Fruit fly (Drosophila melanogaster) whole organism, embryonic: ENCODE data around the gene CG14269.

Experiments used
- Adf1 ChIP-seq: fragments of 200-800 bp; sonication (Bioruptor generic); IDR thresholded peaks from 2 replicates; pipeline ENCODE4 v1.3.6; 2022; ENCODE audit warnings: missing biosample characterization, missing genetic modification characterization
- B-H1 ChIP-seq: fragments of 200-800 bp; sonication (Bioruptor generic); IDR thresholded peaks from 3 replicates; pipeline ENCODE4 v1.3.6; 2022; ENCODE audit warnings: missing biosample characterization, missing genetic modification characterization
- BEAF-32 ChIP-seq: fragments of 200-800 bp; sonication (Bioruptor generic); optimal IDR thresholded peaks from 3 replicates; lab custom pipeline; 2017; ENCODE audit warnings: missing biosample characterization, missing genetic modification characterization, mild to moderate bottlenecking, moderate library complexity, missing genetic modification reagents
- CG11093 ChIP-seq: fragments of 200-800 bp; sonication (Bioruptor generic); IDR thresholded peaks from 3 replicates; pipeline ENCODE4 v1.3.6; 2022; ENCODE audit warnings: missing biosample characterization, missing genetic modification characterization
- CG12071 ChIP-seq: fragments of 200-800 bp; sonication (Bioruptor generic); optimal IDR thresholded peaks from 3 replicates; lab custom pipeline; 2018; ENCODE audit warnings: missing biosample characterization, mild to moderate bottlenecking, missing genetic modification characterization
- CG15073 ChIP-seq: fragments of 200-800 bp; sonication (Bioruptor generic); optimal IDR thresholded peaks from 2 replicates; lab custom pipeline; 2016; ENCODE audit warnings: missing biosample characterization, missing genetic modification characterization
- CG17385 ChIP-seq: fragments of 200-800 bp; sonication (Bioruptor generic); optimal IDR thresholded peaks from 3 replicates; lab custom pipeline; 2018; ENCODE audit warnings: missing biosample characterization, mild to moderate bottlenecking, missing genetic modification characterization
- CG18476 ChIP-seq: fragments of 200-800 bp; sonication (Bioruptor generic); optimal IDR thresholded peaks from 2 replicates; lab custom pipeline; 2016; ENCODE audit warnings: missing biosample characterization, mild to moderate bottlenecking, missing genetic modification characterization
- CG2889 ChIP-seq: fragments of 200-800 bp; sonication (Bioruptor generic); IDR thresholded peaks from 3 replicates; pipeline ENCODE4 v1.3.6; 2022; ENCODE audit warnings: missing biosample characterization, missing genetic modification characterization
- CG30431 ChIP-seq: fragments of 200-800 bp; sonication (Bioruptor generic); optimal IDR thresholded peaks from 2 replicates; lab custom pipeline; 2017; ENCODE audit warnings: missing biosample characterization, missing genetic modification characterization
- CG3281 ChIP-seq: fragments of 200-800 bp; sonication (Bioruptor generic); optimal IDR thresholded peaks from 3 replicates; lab custom pipeline; 2017; ENCODE audit warnings: missing biosample characterization, mild to moderate bottlenecking, missing genetic modification characterization
- CG34224 ChIP-seq: fragments of 200-800 bp; sonication (Bioruptor generic); IDR thresholded peaks from 3 replicates; pipeline ENCODE4 v1.3.6; 2022; ENCODE audit warnings: missing biosample characterization, missing genetic modification characterization; ENCODE audit not compliant: partially characterized antibody
- CG4617 ChIP-seq: fragments of 200-800 bp; sonication (Bioruptor generic); optimal IDR thresholded peaks from 3 replicates; lab custom pipeline; 2016; ENCODE audit warnings: missing biosample characterization, missing genetic modification characterization, borderline replicate concordance
- CG6791 ChIP-seq: fragments of 200-800 bp; sonication (Bioruptor generic); IDR thresholded peaks from 3 replicates; pipeline ENCODE4 v1.3.6; 2022; ENCODE audit warnings: missing biosample characterization, missing genetic modification characterization; ENCODE audit not compliant: partially characterized antibody
- CG7786 ChIP-seq: fragments of 200-800 bp; sonication (Bioruptor generic); optimal IDR thresholded peaks from 2 replicates; lab custom pipeline; 2016; ENCODE audit warnings: missing biosample characterization, missing genetic modification characterization
- CG8089 ChIP-seq: fragments of 200-800 bp; sonication (Bioruptor generic); optimal IDR thresholded peaks from 3 replicates; lab custom pipeline; 2016; ENCODE audit warnings: missing biosample characterization, missing genetic modification characterization
- CG8478 ChIP-seq: fragments of >200 bp; optimal IDR thresholded peaks from 2 replicates; lab custom pipeline; 2018
- D19B ChIP-seq: fragments of 200-800 bp; sonication (Bioruptor generic); optimal IDR thresholded peaks from 2 replicates; lab custom pipeline; 2017; ENCODE audit warnings: missing biosample characterization, mild to moderate bottlenecking, missing genetic modification characterization
- Dll ChIP-seq: fragments of 200-800 bp; sonication (Bioruptor generic); IDR thresholded peaks from 4 replicates; pipeline ENCODE4 v1.3.6; 2022; ENCODE audit warnings: missing biosample characterization, missing genetic modification characterization; ENCODE audit not compliant: partially characterized antibody
- E2f1 ChIP-seq: fragments of 200-800 bp; sonication (Bioruptor generic); IDR thresholded peaks from 2 replicates; pipeline ENCODE4 v1.3.6; 2022; ENCODE audit warnings: missing biosample characterization, missing genetic modification characterization
- Elba2 ChIP-seq: fragments of 200-800 bp; sonication (Bioruptor generic); optimal IDR thresholded peaks from 3 replicates; lab custom pipeline; 2016; ENCODE audit warnings: missing biosample characterization, missing genetic modification characterization
- Gug ChIP-seq: fragments of 200-800 bp; sonication (Bioruptor generic); IDR thresholded peaks from 4 replicates; pipeline ENCODE4 v1.3.6; 2022; ENCODE audit warnings: missing biosample characterization, missing genetic modification characterization
- Hr3 ChIP-seq: fragments of 200-800 bp; sonication (Bioruptor generic); optimal IDR thresholded peaks from 3 replicates; lab custom pipeline; 2016; ENCODE audit warnings: missing biosample characterization, missing genetic modification characterization
- Hsf ChIP-seq: fragments of 200-800 bp; sonication (Bioruptor generic); optimal IDR thresholded peaks from 3 replicates; lab custom pipeline; 2016; ENCODE audit warnings: missing biosample characterization, missing genetic modification characterization
- MBD-R2 ChIP-seq: fragments of 200-800 bp; sonication (Bioruptor generic); IDR thresholded peaks from 2 replicates; pipeline ENCODE4 v1.3.6; 2022; ENCODE audit warnings: missing biosample characterization, missing genetic modification characterization
- Neu2 ChIP-seq: fragments of 200-800 bp; sonication (Bioruptor generic); optimal IDR thresholded peaks from 3 replicates; lab custom pipeline; 2016; ENCODE audit warnings: missing biosample characterization, missing genetic modification characterization, borderline replicate concordance
- Oaz ChIP-seq: fragments of 200-800 bp; sonication (Bioruptor generic); IDR thresholded peaks from 2 replicates; pipeline ENCODE4 v1.3.6; 2022; ENCODE audit warnings: missing biosample characterization, missing genetic modification characterization
- Poxn ChIP-seq: fragments of 200-800 bp; sonication (Bioruptor generic); IDR thresholded peaks from 2 replicates; pipeline ENCODE4 v1.3.6; 2022; ENCODE audit warnings: missing biosample characterization, missing genetic modification characterization
- Ptx1 ChIP-seq: fragments of 200-800 bp; sonication (Bioruptor generic); IDR thresholded peaks from 2 replicates; pipeline ENCODE4 v1.3.6; 2022; ENCODE audit warnings: missing biosample characterization, missing genetic modification characterization
- Side ChIP-seq: fragments of 200-800 bp; sonication (Bioruptor generic); optimal IDR thresholded peaks from 2 replicates; lab custom pipeline; 2016; ENCODE audit warnings: missing biosample characterization, missing genetic modification characterization
- Sin3A ChIP-seq: fragments of >200 bp; optimal IDR thresholded peaks from 2 replicates; lab custom pipeline; 2018
- bcd ChIP-seq: fragments of 200-800 bp; sonication (Bioruptor generic); optimal IDR thresholded peaks from 2 replicates; lab custom pipeline; 2017; ENCODE audit warnings: missing biosample characterization, mild to moderate bottlenecking, missing genetic modification characterization
- btn ChIP-seq: fragments of 200-800 bp; sonication (Bioruptor generic); optimal IDR thresholded peaks from 2 replicates; lab custom pipeline; 2016; ENCODE audit warnings: missing biosample characterization, missing genetic modification characterization
- caup ChIP-seq: fragments of 200-800 bp; sonication (Bioruptor generic); optimal IDR thresholded peaks from 3 replicates; lab custom pipeline; 2017; ENCODE audit warnings: missing biosample characterization, mild to moderate bottlenecking, missing genetic modification characterization, moderate library complexity; ENCODE audit not compliant: severe bottlenecking
- ci ChIP-seq: fragments of 200-800 bp; sonication (Bioruptor generic); IDR thresholded peaks from 3 replicates; pipeline ENCODE4 v1.3.6; 2022; ENCODE audit warnings: missing biosample characterization, missing genetic modification characterization
- dpn ChIP-seq, 2 experiments: fragments of 200-800 bp; sonication (Bioruptor generic); optimal IDR thresholded peaks; 3 replicates each; lab custom pipeline; 2016; ENCODE audit warnings: missing biosample characterization in 2 of 2, missing genetic modification characterization in 2 of 2
- eve ChIP-seq, 2 experiments: fragments of >200 bp; optimal IDR thresholded peaks; 2 replicates each; lab custom pipeline; 2017; ENCODE audit warnings: missing biosample characterization in 2 of 2, missing genetic modification characterization in 2 of 2
- gfzf ChIP-seq: fragments of 200-800 bp; sonication (Bioruptor generic); optimal IDR thresholded peaks from 2 replicates; lab custom pipeline; 2016; ENCODE audit warnings: missing biosample characterization, mild to moderate bottlenecking, missing genetic modification characterization, moderate library complexity
- grn ChIP-seq: fragments of 200-800 bp; sonication (Bioruptor generic); optimal IDR thresholded peaks from 3 replicates; lab custom pipeline; 2017; ENCODE audit warnings: missing biosample characterization, missing genetic modification characterization
- ind ChIP-seq: fragments of 200-800 bp; sonication (Bioruptor generic); optimal IDR thresholded peaks from 3 replicates; lab custom pipeline; 2016; ENCODE audit warnings: missing biosample characterization, missing genetic modification characterization
- jigr1 ChIP-seq: fragments of 200-800 bp; sonication (Bioruptor generic); IDR thresholded peaks from 3 replicates; pipeline ENCODE4 v1.3.6; 2022; ENCODE audit warnings: missing biosample characterization, missing genetic modification characterization
- jumu ChIP-seq: fragments of 200-800 bp; sonication (Bioruptor generic); optimal IDR thresholded peaks from 3 replicates; lab custom pipeline; 2016; ENCODE audit warnings: missing biosample characterization, missing genetic modification characterization
- mld ChIP-seq: fragments of 200-800 bp; sonication (Bioruptor generic); IDR thresholded peaks from 3 replicates; pipeline ENCODE4 v1.3.6; 2022; ENCODE audit warnings: missing biosample characterization, missing genetic modification characterization; ENCODE audit not compliant: partially characterized antibody
- nerfin-1 ChIP-seq: fragments of 200-800 bp; sonication (Bioruptor generic); optimal IDR thresholded peaks from 3 replicates; lab custom pipeline; 2019; ENCODE audit warnings: missing biosample characterization, mild to moderate bottlenecking, missing genetic modification characterization, moderate library complexity
- pb ChIP-seq: fragments of 200-800 bp; sonication (Bioruptor generic); optimal IDR thresholded peaks from 3 replicates; lab custom pipeline; 2016; ENCODE audit warnings: missing biosample characterization, missing genetic modification characterization
- psq ChIP-seq: fragments of 200-800 bp; sonication (Bioruptor generic); optimal IDR thresholded peaks from 2 replicates; lab custom pipeline; 2017; ENCODE audit warnings: missing biosample characterization, missing genetic modification characterization
- run ChIP-seq: fragments of 200-800 bp; sonication (Bioruptor generic); optimal IDR thresholded peaks from 3 replicates; lab custom pipeline; 2018; ENCODE audit warnings: missing biosample characterization, mild to moderate bottlenecking, missing genetic modification characterization
- sd ChIP-seq: fragments of 200-800 bp; sonication (Bioruptor generic); optimal IDR thresholded peaks from 3 replicates; lab custom pipeline; 2018; ENCODE audit warnings: missing biosample characterization, mild to moderate bottlenecking, missing genetic modification characterization, moderate library complexity
- slp2 ChIP-seq: fragments of 200-800 bp; sonication (Bioruptor generic); optimal IDR thresholded peaks from 2 replicates; lab custom pipeline; 2016; ENCODE audit warnings: missing biosample characterization, missing genetic modification characterization
- sr ChIP-seq: fragments of 200-800 bp; sonication (Bioruptor generic); IDR thresholded peaks from 3 replicates; pipeline ENCODE4 v1.3.6; 2022; ENCODE audit warnings: missing biosample characterization, missing genetic modification characterization
- sug ChIP-seq: fragments of 200-800 bp; optimal IDR thresholded peaks from 2 replicates; lab custom pipeline; 2019; ENCODE audit warnings: missing biosample characterization, mild to moderate bottlenecking, missing genetic modification characterization, moderate library complexity
- tup ChIP-seq: fragments of 200-800 bp; sonication (Bioruptor generic); optimal IDR thresholded peaks from 2 replicates; lab custom pipeline; 2016; ENCODE audit warnings: missing biosample characterization, mild to moderate bottlenecking, missing genetic modification characterization, moderate library complexity
- usp ChIP-seq: fragments of >200 bp; optimal IDR thresholded peaks from 2 replicates; lab custom pipeline; 2017; ENCODE audit warnings: missing biosample characterization, missing genetic modification characterization

CG14269 gene

dm6 chrX:3403411-3403810 lies 32.2 kb downstream of the CG14269 start (continued):
- TF ChIP-seq mld (GFP tag; lab: Robert Waterston, UW): no peak
- TF ChIP-seq Neu2: no peak
- no peak for TF ChIP-seq CG17385 (GFP tag; lab: Kevin White, UChicago)
- TF ChIP-seq B-H1 (GFP tag; lab: Robert Waterston, UW): peak; percentile 18; the same call in 1 of the 3 replicates
- TF ChIP-seq Oaz (GFP tag; lab: Robert Waterston, UW): no peak
- peak; percentile 1 for TF ChIP-seq sd
- TF ChIP-seq eve (GFP tag; optimal IDR thresholded peaks at IDR 0.05; lab: Kevin White, UChicago): no peak
- TF ChIP-seq grn (GFP tag; lab: Kevin White, UChicago): no peak
- no peak for TF ChIP-seq CG15073 (GFP tag; lab: Kevin White, UChicago)
- TF ChIP-seq CG34224 (GFP tag; lab: Robert Waterston, UW): no peak
- TF ChIP-seq sr (GFP tag; lab: Robert Waterston, UW): no peak
- TF ChIP-seq MBD-R2 (GFP tag; lab: Robert Waterston, UW): no peak
- TF ChIP-seq Ptx1 (GFP tag; lab: Robert Waterston, UW): peak; percentile 64
- TF ChIP-seq bcd: no peak
- no peak for TF ChIP-seq gfzf (GFP tag; lab: Kevin White, UChicago)
- TF ChIP-seq CG18476 (GFP tag; lab: Kevin White, UChicago): no peak
- no peak for TF ChIP-seq btn (GFP tag; lab: Kevin White, UChicago)
- no peak for TF ChIP-seq jumu (GFP tag; lab: Kevin White, UChicago)
- 0 out of 2 replicates have a peak, but pooled peaks have one; percentile 7 for TF ChIP-seq E2f1 (GFP tag; lab: Robert Waterston, UW)
- TF ChIP-seq nerfin-1: no peak
- TF ChIP-seq Elba2 (GFP tag; lab: Kevin White, UChicago): no peak
- no peak for TF ChIP-seq CG3281 (GFP tag; lab: Kevin White, UChicago)
- peak; percentile 10; the same call in 1 of the 3 replicates for TF ChIP-seq ci (GFP tag; lab: Robert Waterston, UW)
- no peak for TF ChIP-seq usp
- no peak for TF ChIP-seq CG4617 (GFP tag; lab: Kevin White, UChicago)
- peak; percentile 85 for TF ChIP-seq D19B (GFP tag; lab: Kevin White, UChicago)
- TF ChIP-seq jigr1 (GFP tag; lab: Robert Waterston, UW): no peak
- no peak for TF ChIP-seq run (tag; lab: Kevin White, UChicago)
- no peak for TF ChIP-seq Sin3A (lab: Kevin White, UChicago)
- TF ChIP-seq CG30431 (GFP tag; lab: Kevin White, UChicago): no peak
- TF ChIP-seq Side (GFP tag; lab: Kevin White, UChicago): peak; percentile 8
- no peak for TF ChIP-seq CG6791 (GFP tag; lab: Robert Waterston, UW)
- TF ChIP-seq CG2889 (GFP tag; lab: Robert Waterston, UW): no peak
- TF ChIP-seq Dll (GFP tag; lab: Robert Waterston, UW): no peak
- no peak for TF ChIP-seq Poxn (GFP tag; lab: Robert Waterston, UW)
- no peak for TF ChIP-seq sug (tag; lab: Kevin White, UChicago)
- TF ChIP-seq Hr3 (GFP tag; lab: Kevin White, UChicago): no peak
- TF ChIP-seq dpn (GFP tag; optimal IDR thresholded peaks at IDR 0.05; lab: Kevin White, UChicago): peak in 1 of 2 experiments; percentile 23
- TF ChIP-seq ind (GFP tag; lab: Kevin White, UChicago): peak; percentile 16
- no peak for TF ChIP-seq BEAF-32 (GFP tag; lab: Kevin White, UChicago)
- no peak for TF ChIP-seq caup (GFP tag; lab: Kevin White, UChicago)
- no peak for TF ChIP-seq Adf1 (GFP tag; lab: Robert Waterston, UW)
- TF ChIP-seq CG8089: no peak
- TF ChIP-seq CG7786: no peak
- TF ChIP-seq pb (GFP tag; lab: Kevin White, UChicago): no peak
- TF ChIP-seq CG12071 (GFP tag; lab: Kevin White, UChicago): peak; percentile 23
- no peak for TF ChIP-seq tup (GFP tag; lab: Kevin White, UChicago)
- no peak for TF ChIP-seq slp2 (GFP tag; lab: Kevin White, UChicago)
- no peak for TF ChIP-seq Hsf (GFP tag; lab: Kevin White, UChicago)
- TF ChIP-seq CG11093: no peak
- no peak for TF ChIP-seq CG8478 (lab: Kevin White, UChicago)
- TF ChIP-seq Gug (GFP tag; lab: Robert Waterston, UW): no peak
- no peak for TF ChIP-seq psq (GFP tag; lab: Kevin White, UChicago)
